Fruit fly (Drosophila melanogaster) Kc167 (cell line): ENCODE measurements around the gene wap.

Experiments
- Sin3A ChIP-seq: fragments of >200 bp; optimal IDR thresholded peaks from 2 replicates; lab custom pipeline; 2018; ENCODE audit warnings: missing external identifiers
- psq ChIP-seq: fragments of >200 bp; optimal IDR thresholded peaks from 2 replicates; lab custom pipeline; 2017; ENCODE audit warnings: missing external identifiers
- ttk ChIP-seq: sonication (Bioruptor generic); optimal IDR thresholded peaks from 2 replicates; lab custom pipeline; 2017; ENCODE audit warnings: missing external identifiers

DNA sequence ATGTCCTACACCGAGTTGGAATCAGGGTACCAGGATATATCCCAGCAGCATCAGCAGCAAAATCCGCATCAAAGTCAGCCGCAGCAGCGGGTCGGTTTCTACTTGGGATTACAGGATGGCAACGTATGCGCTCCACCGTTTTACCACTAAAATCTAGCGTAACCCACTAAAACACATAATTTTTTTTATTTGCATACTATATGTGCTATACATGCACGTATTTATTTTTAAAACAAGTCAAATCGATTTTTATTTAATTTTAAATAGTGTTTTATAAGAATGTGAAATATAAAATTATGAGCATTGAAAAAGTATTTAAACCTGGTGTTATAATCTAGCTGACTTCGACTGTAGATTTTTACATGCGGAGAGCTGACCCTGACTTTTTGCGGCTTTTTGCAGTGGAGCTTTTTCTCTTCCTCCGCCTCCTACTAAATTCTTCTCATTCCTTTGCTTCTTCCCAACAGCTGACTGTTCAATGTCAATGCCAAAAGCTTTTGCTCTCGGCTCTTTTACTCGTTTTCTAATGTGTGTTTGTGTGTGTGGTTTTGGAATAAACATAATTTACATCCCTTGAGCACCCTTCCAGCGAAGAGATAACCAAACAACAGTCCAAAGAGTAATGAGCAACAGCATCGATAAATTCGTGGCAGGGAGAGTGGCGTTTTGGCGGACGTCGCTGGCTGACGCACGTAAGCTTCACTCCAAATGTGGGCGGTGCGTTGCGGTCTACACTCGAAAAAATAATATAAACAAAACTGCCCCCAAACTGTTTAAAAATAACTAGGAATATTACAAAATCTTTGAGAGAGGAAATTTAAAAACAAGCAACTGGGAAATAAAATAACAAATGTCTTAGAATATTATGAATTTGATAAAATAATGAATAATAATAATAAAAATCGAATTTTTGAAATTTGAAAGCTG is 32.7 kb upstream of the wap start:
- no peak for TF ChIP-seq ttk (lab: Kevin White, UChicago)
- no peak for TF ChIP-seq Sin3A (lab: Kevin White, UChicago)
- TF ChIP-seq psq: no peak
